Worm (Caenorhabditis elegans) whole organism, L3 larva: ENCODE data around the gene T08B6.4.

Experiments used
- R02D3.7 ChIP-seq: fragments of 150-350 bp; optimal IDR thresholded peaks from 2 replicates; lab custom pipeline; 2014; ENCODE audit warnings: missing biosample characterization, missing genetic modification characterization
- ceh-16 ChIP-seq: sonication (generic microtip); optimal IDR thresholded peaks from 2 replicates; lab custom pipeline; 2017; ENCODE audit warnings: missing biosample characterization, missing genetic modification characterization
- fkh-2 ChIP-seq: fragments of 150-350 bp; optimal IDR thresholded peaks from 2 replicates; lab custom pipeline; 2014; ENCODE audit warnings: missing biosample characterization, missing genetic modification reagents, missing genetic modification characterization
- nhr-11 ChIP-seq: fragments of 150-350 bp; optimal IDR thresholded peaks from 2 replicates; lab custom pipeline; 2014; ENCODE audit warnings: missing biosample characterization, missing genetic modification characterization
- nhr-28 ChIP-seq: fragments of 150-350 bp; optimal IDR thresholded peaks from 2 replicates; lab custom pipeline; 2014; ENCODE audit warnings: missing biosample characterization, missing genetic modification characterization
- snpc-4 ChIP-seq: fragments of 150-350 bp; optimal IDR thresholded peaks from 2 replicates; lab custom pipeline; 2014; ENCODE audit warnings: missing biosample characterization, missing genetic modification characterization
- unc-39 ChIP-seq: sonication (generic microtip); optimal IDR thresholded peaks from 4 replicates; lab custom pipeline; 2017; ENCODE audit warnings: missing biosample characterization, missing genetic modification characterization
- unc-62 ChIP-seq: fragments of 150-350 bp; sonication (generic microtip); optimal IDR thresholded peaks from 4 replicates; lab custom pipeline; 2014; ENCODE audit warnings: missing biosample characterization, missing genetic modification reagents, missing genetic modification characterization
- zag-1 ChIP-seq: fragments of 150-350 bp; optimal IDR thresholded peaks from 2 replicates; lab custom pipeline; 2014; ENCODE audit warnings: missing biosample characterization, missing genetic modification characterization

ce11 chrIV:4938664-4939063 is 33.2 kb downstream of the T08B6.4 start, which contains the start of gene str-168:
- TF ChIP-seq nhr-11 (no peak), unc-39 (tag; lab: Kevin White, UChicago) (no peak), R02D3.7 (tag; lab: Kevin White, UChicago) (no peak), ceh-16 (tag; lab: Kevin White, UChicago) (no peak), nhr-28 (tag; lab: Kevin White, UChicago) (no peak), fkh-2 (tag; lab: Kevin White, UChicago) (no peak), unc-62 (no peak), zag-1 (tag; lab: Kevin White, UChicago) (no peak), snpc-4 (tag; lab: Kevin White, UChicago) (no peak)
